Fruit fly (Drosophila melanogaster) S2 (cell line): ENCODE data around the gene CG32137.

Experiments
- CG8478 ChIP-seq: fragments of >200 bp; optimal IDR thresholded peaks from 2 replicates; lab custom pipeline; 2018
- CTCF ChIP-seq, 2 experiments: fragments of >200 bp; optimal IDR thresholded peaks; 2 replicates each; lab custom pipeline; 2018

DNA sequence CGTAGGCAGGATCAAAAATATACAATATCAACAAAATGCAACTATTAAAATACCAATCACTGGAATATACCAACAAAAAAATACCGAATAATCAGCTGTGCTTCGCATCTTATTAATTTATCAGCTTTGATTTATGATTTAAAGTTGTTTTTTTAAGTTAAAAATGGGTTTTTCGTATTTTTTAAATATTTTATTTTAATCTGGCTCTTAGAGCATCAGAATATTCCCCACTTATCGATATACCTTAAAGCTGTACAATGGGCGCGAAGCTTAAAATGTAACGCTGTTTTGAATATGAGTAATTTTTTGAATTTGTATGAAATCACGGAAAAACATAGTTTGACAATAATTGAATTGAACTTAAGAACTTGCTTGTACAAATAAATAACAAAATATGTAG lies 60.2 kb downstream of the CG32137 start, which contains the start of gene CG17359:
- TF ChIP-seq CG8478 (lab: Kevin White, UChicago) (no peak), CTCF (optimal IDR thresholded peaks at IDR 0.05; lab: Kevin White, UChicago) (no peak)
